Worm (Caenorhabditis elegans) whole organism, L4 larva: ENCODE data around the gene W09H1.4.

Experiments used
- D1046.2 ChIP-seq: fragments of 200-800 bp; sonication (Bioruptor generic); IDR thresholded peaks from 2 replicates; pipeline ENCODE4 v1.3.6; 2022; ENCODE audit warnings: missing genetic modification characterization, missing compliant biosample characterization
- F10B5.3 ChIP-seq: sonication (generic microtip); optimal IDR thresholded peaks from 2 replicates; lab custom pipeline; 2016; ENCODE audit warnings: mild to moderate bottlenecking, missing genetic modification characterization, missing compliant biosample characterization
- F26F4.8 ChIP-seq: fragments of 200-800 bp; sonication (Bioruptor generic); conservative IDR thresholded peaks from 2 replicates; pipeline ENCODE4 v1.3.6; 2022; ENCODE audit warnings: missing genetic modification characterization, missing compliant biosample characterization
- F37D6.2 ChIP-seq: sonication (generic microtip); optimal IDR thresholded peaks from 2 replicates; lab custom pipeline; 2016; ENCODE audit warnings: mild to moderate bottlenecking, missing genetic modification characterization, missing compliant biosample characterization
- Y105C5A.15 ChIP-seq: fragments of 200-800 bp; sonication (Bioruptor generic); IDR thresholded peaks from 2 replicates; pipeline ENCODE4 v1.3.6; 2022; ENCODE audit warnings: missing genetic modification characterization, missing compliant biosample characterization
- Y48G9A.11 ChIP-seq: fragments of 200-800 bp; sonication (Bioruptor generic); IDR thresholded peaks from 2 replicates; pipeline ENCODE4 v1.3.6; 2022; ENCODE audit warnings: missing genetic modification reagents, missing genetic modification characterization, missing compliant biosample characterization
- Y75B8A.6 ChIP-seq: fragments of 200-800 bp; sonication (Bioruptor generic); IDR thresholded peaks from 2 replicates; pipeline ENCODE4 v1.3.6; 2022; ENCODE audit warnings: missing genetic modification reagents, missing genetic modification characterization, missing compliant biosample characterization
- aha-1 ChIP-seq: fragments of 150-350 bp; peaks from one replicate; lab custom pipeline; 2014; ENCODE audit warnings: missing biosample characterization, missing genetic modification characterization
- aly-2 ChIP-seq: sonication (generic microtip); optimal IDR thresholded peaks from 2 replicates; lab custom pipeline; 2018; ENCODE audit warnings: missing biosample characterization, missing genetic modification characterization
- ama-1 ChIP-seq: fragments of 150-350 bp; optimal IDR thresholded peaks from 2 replicates; lab custom pipeline; 2014; ENCODE audit warnings: inconsistent platforms, mixed read lengths
- attf-4 ChIP-seq: sonication (generic microtip); optimal IDR thresholded peaks from 3 replicates; lab custom pipeline; 2017; ENCODE audit warnings: missing biosample characterization, missing genetic modification characterization
- ceh-20 ChIP-seq: fragments of 200-800 bp; sonication (Bioruptor generic); IDR thresholded peaks from 2 replicates; pipeline ENCODE4 v1.3.6; 2022; ENCODE audit warnings: missing genetic modification reagents, missing genetic modification characterization, missing compliant biosample characterization
- ceh-32 ChIP-seq: sonication (generic microtip); optimal IDR thresholded peaks from 2 replicates; lab custom pipeline; 2016; ENCODE audit warnings: mild to moderate bottlenecking, missing genetic modification characterization, missing compliant biosample characterization; ENCODE audit not compliant: poor library complexity
- ceh-62 ChIP-seq: sonication (generic microtip); optimal IDR thresholded peaks from 2 replicates; lab custom pipeline; 2017; ENCODE audit warnings: missing biosample characterization, missing genetic modification characterization
- ceh-82 ChIP-seq: sonication (generic microtip); optimal IDR thresholded peaks from 2 replicates; lab custom pipeline; 2017; ENCODE audit warnings: missing biosample characterization, missing genetic modification characterization
- ces-1 ChIP-seq: fragments of 150-350 bp; sonication (generic microtip); optimal IDR thresholded peaks from 4 replicates; lab custom pipeline; 2014; ENCODE audit warnings: missing biosample characterization, missing genetic modification reagents, missing genetic modification characterization
- cey-2 ChIP-seq: sonication (generic microtip); optimal IDR thresholded peaks from 3 replicates; lab custom pipeline; 2017; ENCODE audit warnings: missing genetic modification characterization, mild to moderate bottlenecking, missing compliant biosample characterization, antibody characterized with exemption, borderline replicate concordance; ENCODE audit not compliant: insufficient read depth
- ctbp-1 ChIP-seq: fragments of 200-800 bp; sonication (Bioruptor generic); IDR thresholded peaks from 2 replicates; pipeline ENCODE4 v1.3.6; 2022; ENCODE audit warnings: missing genetic modification reagents, missing genetic modification characterization, missing compliant biosample characterization
- daf-8 ChIP-seq: fragments of 200-800 bp; sonication (Bioruptor generic); IDR thresholded peaks from 2 replicates; pipeline ENCODE4 v1.3.6; 2022; ENCODE audit warnings: missing genetic modification characterization, missing compliant biosample characterization
- dpl-1 ChIP-seq: fragments of 150-350 bp; optimal IDR thresholded peaks from 2 replicates; lab custom pipeline; 2014; ENCODE audit warnings: missing biosample characterization, missing genetic modification reagents, missing genetic modification characterization
- duxl-1 ChIP-seq: sonication (generic microtip); optimal IDR thresholded peaks from 2 replicates; lab custom pipeline; 2016; ENCODE audit warnings: mild to moderate bottlenecking, missing genetic modification characterization, moderate library complexity, missing compliant biosample characterization; ENCODE audit not compliant: poor library complexity
- fkh-10 ChIP-seq: fragments of 150-350 bp; optimal IDR thresholded peaks from 2 replicates; lab custom pipeline; 2014; ENCODE audit warnings: missing biosample characterization, missing genetic modification reagents, missing genetic modification characterization
- fos-1 ChIP-seq: fragments of 150-350 bp; optimal IDR thresholded peaks from 2 replicates; lab custom pipeline; 2014; ENCODE audit warnings: missing biosample characterization, missing genetic modification characterization
- gei-8 ChIP-seq: fragments of 200-800 bp; sonication (Bioruptor generic); optimal IDR thresholded peaks from 2 replicates; lab custom pipeline; 2018; ENCODE audit warnings: mild to moderate bottlenecking, missing genetic modification characterization, missing compliant biosample characterization
- lin-15B ChIP-seq: fragments of 150-350 bp; sonication (generic microtip); optimal IDR thresholded peaks from 3 replicates; lab custom pipeline; 2014; ENCODE audit warnings: missing biosample characterization, missing genetic modification characterization
- lin-38 ChIP-seq: fragments of 200-800 bp; sonication (Bioruptor generic); IDR thresholded peaks from 2 replicates; pipeline ENCODE4 v1.3.6; 2022; ENCODE audit warnings: missing genetic modification reagents, missing genetic modification characterization, missing compliant biosample characterization
- lin-39 ChIP-seq: fragments of 150-350 bp; optimal IDR thresholded peaks from 2 replicates; lab custom pipeline; 2014; ENCODE audit warnings: missing biosample characterization, missing genetic modification reagents, missing genetic modification characterization
- mdl-1 ChIP-seq, 2 experiments: fragments of 150-350 bp in 1 of 2; sonication (generic microtip) in 1 of 2; optimal IDR thresholded peaks; 2 replicates each; lab custom pipeline; 2014 to 2017; ENCODE audit warnings: missing biosample characterization in 2 of 2, missing genetic modification characterization in 2 of 2
- mdt-29 ChIP-seq: fragments of 200-800 bp; sonication (Bioruptor generic); IDR thresholded peaks from 2 replicates; pipeline ENCODE4 v1.3.6; 2022; ENCODE audit warnings: missing genetic modification reagents, missing genetic modification characterization, missing compliant biosample characterization
- mep-1 ChIP-seq: fragments of 150-350 bp; sonication (generic microtip); optimal IDR thresholded peaks from 3 replicates; lab custom pipeline; 2014; ENCODE audit warnings: missing biosample characterization, missing genetic modification characterization
- mes-2 ChIP-seq: sonication (generic microtip); optimal IDR thresholded peaks from 2 replicates; lab custom pipeline; 2016; ENCODE audit warnings: missing genotype, mild to moderate bottlenecking, missing genetic modification characterization, missing compliant biosample characterization; ENCODE audit not compliant: poor library complexity, severe bottlenecking
- mxl-2 ChIP-seq: fragments of 200-800 bp; sonication (Bioruptor generic); conservative IDR thresholded peaks from 2 replicates; pipeline ENCODE4 v1.3.6; 2022; ENCODE audit warnings: missing genetic modification reagents, missing genetic modification characterization, missing compliant biosample characterization
- nhr-10 ChIP-seq: fragments of 150-350 bp; optimal IDR thresholded peaks from 2 replicates; lab custom pipeline; 2014; ENCODE audit warnings: missing biosample characterization, missing genetic modification characterization
- nhr-11 ChIP-seq: fragments of 150-350 bp; optimal IDR thresholded peaks from 2 replicates; lab custom pipeline; 2014; ENCODE audit warnings: missing biosample characterization, missing genetic modification characterization
- nhr-237 ChIP-seq: sonication (generic microtip); optimal IDR thresholded peaks from 2 replicates; lab custom pipeline; 2017; ENCODE audit warnings: missing biosample characterization, missing genetic modification characterization
- nhr-28 ChIP-seq: fragments of 150-350 bp; optimal IDR thresholded peaks from 2 replicates; lab custom pipeline; 2014; ENCODE audit warnings: missing biosample characterization, missing genetic modification characterization
- nhr-6 ChIP-seq: fragments of 150-350 bp; optimal IDR thresholded peaks from 2 replicates; lab custom pipeline; 2014; ENCODE audit warnings: missing biosample characterization, missing genetic modification characterization
- nhr-77 ChIP-seq: fragments of 150-350 bp; optimal IDR thresholded peaks from 2 replicates; lab custom pipeline; 2014; ENCODE audit warnings: missing biosample characterization, missing genetic modification characterization
- pha-4 ChIP-seq, 2 experiments: fragments of 150-350 bp in 1 of 2; fragments of 200-800 bp in 1 of 2; sonication (Bioruptor generic) in 1 of 2; IDR thresholded peaks in 1 of 2; optimal IDR thresholded peaks in 1 of 2; 2 replicates each; pipeline versions ENCODE4 v1.3.6 to Lab custom; 2014 to 2022; ENCODE audit warnings: missing genetic modification characterization in 2 of 2, missing genetic modification reagents in 2 of 2, missing biosample characterization in 1 of 2, missing compliant biosample characterization in 1 of 2
- pqm-1 ChIP-seq: sonication (generic microtip); optimal IDR thresholded peaks from 2 replicates; lab custom pipeline; 2017; ENCODE audit warnings: missing biosample characterization, missing genetic modification characterization
- sdz-12 ChIP-seq: fragments of 200-800 bp; sonication (Bioruptor generic); optimal IDR thresholded peaks from 2 replicates; lab custom pipeline; 2018; ENCODE audit warnings: mild to moderate bottlenecking, missing genetic modification characterization, missing compliant biosample characterization
- set-16 ChIP-seq: fragments of 200-800 bp; sonication (Bioruptor generic); IDR thresholded peaks from 2 replicates; pipeline ENCODE4 v1.3.6; 2022; ENCODE audit warnings: missing genetic modification reagents, missing genetic modification characterization, missing compliant biosample characterization
- snpc-1.2 ChIP-seq: fragments of 200-800 bp; sonication (Bioruptor generic); IDR thresholded peaks from 2 replicates; pipeline ENCODE4 v1.3.6; 2022; ENCODE audit warnings: missing genetic modification reagents, missing genetic modification characterization, missing compliant biosample characterization
- snpc-4 ChIP-seq: fragments of 150-350 bp; optimal IDR thresholded peaks from 2 replicates; lab custom pipeline; 2014; ENCODE audit warnings: missing biosample characterization, missing genetic modification characterization
- spr-1 ChIP-seq: sonication (generic microtip); optimal IDR thresholded peaks from 2 replicates; lab custom pipeline; 2016; ENCODE audit warnings: mild to moderate bottlenecking, missing genetic modification characterization, missing compliant biosample characterization
- tra-1 ChIP-seq: fragments of 200-800 bp; sonication (Bioruptor generic); IDR thresholded peaks from 2 replicates; pipeline ENCODE4 v1.3.6; 2022; ENCODE audit warnings: missing genetic modification reagents, missing genetic modification characterization, missing compliant biosample characterization
- unc-39 ChIP-seq: sonication (generic microtip); optimal IDR thresholded peaks from 2 replicates; lab custom pipeline; 2017; ENCODE audit warnings: missing biosample characterization, missing genetic modification characterization
- unc-62 ChIP-seq, 3 experiments: fragments of 150-350 bp in 1 of 3; sonication (generic microtip); optimal IDR thresholded peaks in 2 of 3; peaks in 1 of 3; 1 replicate in 1 of 3; 2 replicates in 2 of 3; lab custom pipeline; 2014 to 2017; ENCODE audit warnings: missing biosample characterization in 3 of 3, missing genetic modification characterization in 3 of 3, missing genetic modification reagents in 3 of 3, missing genotype in 1 of 3
- zfp-3 ChIP-seq: fragments of 200-800 bp; sonication (Bioruptor generic); conservative IDR thresholded peaks from 2 replicates; pipeline ENCODE4 v1.3.6; 2022; ENCODE audit warnings: missing genetic modification reagents, missing genetic modification characterization, missing compliant biosample characterization

W09H1.4 gene

ce11 chrII:13188084-13188483, 4.8 kb downstream of the W09H1.4 start:
- TF ChIP-seq lin-38 (GFP tag; lab: Robert Waterston, UW): peak; percentile 58
- no peak for TF ChIP-seq pqm-1 (tag; lab: Kevin White, UChicago)
- TF ChIP-seq Y48G9A.11 (GFP tag; lab: Robert Waterston, UW): peak; percentile 36; the same call in 1 of the 2 replicates

- TF ChIP-seq Y105C5A.15 (GFP tag; lab: Robert Waterston, UW) (no peak), unc-39 (tag; lab: Kevin White, UChicago) (no peak), tra-1 (GFP tag; lab: Robert Waterston, UW) (no peak), ceh-82 (no peak), ces-1 (GFP tag; lab: Kevin White, UChicago) (no peak), snpc-1.2 (no peak), fos-1 (tag; lab: Kevin White, UChicago) (no peak), ama-1 (lab: Kevin White, UChicago) (no peak), nhr-28 (tag; lab: Kevin White, UChicago) (peak; percentile 42), lin-39 (no peak), nhr-77 (tag; lab: Kevin White, UChicago) (peak; percentile 6), ceh-62 (no peak), mdl-1 (tag; optimal IDR thresholded peaks at IDR 0.05; lab: Kevin White, UChicago) (peak in 1 of 2 experiments; percentile 65), unc-62 (GFP tag; optimal IDR thresholded peaks at IDR 0.05 in 1 of 2; lab: Kevin White, UChicago) (no peak), unc-62 (tag; optimal IDR thresholded peaks at IDR 0.05; lab: Kevin White, UChicago) (no peak), Y75B8A.6 (GFP tag; lab: Robert Waterston, UW) (no peak), ceh-32 (no peak), sdz-12 (GFP tag; lab: Kevin White, UChicago) (no peak), D1046.2 (GFP tag; lab: Robert Waterston, UW) (no peak), gei-8 (no peak), lin-38 (GFP tag; lab: Robert Waterston, UW) (no peak), lin-15B (no peak), spr-1 (no peak), cey-2 (tag; lab: Kevin White, UChicago) (no peak), nhr-237 (tag; lab: Kevin White, UChicago) (no peak), nhr-10 (tag; lab: Kevin White, UChicago) (no peak), F37D6.2 (tag; lab: Kevin White, UChicago) (no peak), daf-8 (no peak), nhr-11 (tag; lab: Kevin White, UChicago) (peak; percentile 26), ceh-20 (GFP tag; lab: Robert Waterston, UW) (no peak), nhr-6 (tag; lab: Kevin White, UChicago) (no peak), fkh-10 (no peak), F26F4.8 (GFP tag; lab: Robert Waterston, UW) (0 out of 2 replicates have a peak, but pooled peaks have one; percentile 2), dpl-1 (GFP tag; lab: Kevin White, UChicago) (no peak), ctbp-1 (GFP tag; lab: Robert Waterston, UW) (0 out of 2 replicates have a peak, but pooled peaks have one; percentile 35), pha-4 (GFP tag; IDR thresholded peaks at IDR 0.05; lab: Robert Waterston, UW) (0 out of 2 replicates have a peak, but pooled peaks have one; percentile 13), pha-4 (tag; optimal IDR thresholded peaks at IDR 0.05; lab: Kevin White, UChicago) (no peak), mdt-29 (GFP tag; lab: Robert Waterston, UW) (no peak), duxl-1 (no peak), aly-2 (tag; lab: Kevin White, UChicago) (no peak), snpc-4 (tag; lab: Kevin White, UChicago) (no peak), zfp-3 (no peak), mxl-2 (no peak), aha-1 (tag; lab: Kevin White, UChicago) (peak; percentile 76), mep-1 (tag; lab: Kevin White, UChicago) (peak; percentile 23), Y48G9A.11 (GFP tag; lab: Robert Waterston, UW) (no peak), set-16 (GFP tag; lab: Robert Waterston, UW) (no peak), mes-2 (tag; lab: Kevin White, UChicago) (peak; percentile 31), attf-4 (tag; lab: Kevin White, UChicago) (no peak), F10B5.3 (tag; lab: Kevin White, UChicago) (no peak)
Measured at ce11 chrII:13189363-13189762, 6.0 kb downstream of the W09H1.4 start.
